Fruit fly (Drosophila melanogaster): ENCODE measurements around the gene Ect3.
"Not testable (repeated sequence)": the region's sequence is repeated elsewhere in the genome, so short reads cannot be mapped to it uniquely, and the experiment has no call there.

The Ect3 gene

DNA sequence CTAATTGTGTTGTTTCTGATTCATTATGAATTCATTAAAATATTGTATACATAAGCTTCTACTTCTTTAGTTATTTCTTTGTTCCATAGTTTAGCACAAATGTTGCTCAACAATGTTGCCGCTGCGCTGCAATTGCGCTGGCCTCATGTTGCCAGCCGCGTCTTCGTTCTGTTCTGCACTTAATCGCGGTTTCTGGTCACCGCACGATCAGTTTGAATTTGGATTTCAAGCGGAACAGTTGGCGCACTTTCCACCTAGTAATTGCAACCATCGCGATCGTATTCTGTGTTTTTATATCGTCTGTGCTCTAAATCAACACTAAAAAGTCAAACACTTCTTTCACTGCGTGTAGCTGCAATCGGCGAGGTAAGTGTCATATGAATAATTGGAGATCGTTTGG is at the start of gene Ect3:
Gene Ect3, plus strand, starts transcription at position 205 of the 400 bp plus-strand sequence.
- no peak for TF ChIP-seq noc (tag; optimal IDR thresholded peaks at IDR 0.05)

DNA sequence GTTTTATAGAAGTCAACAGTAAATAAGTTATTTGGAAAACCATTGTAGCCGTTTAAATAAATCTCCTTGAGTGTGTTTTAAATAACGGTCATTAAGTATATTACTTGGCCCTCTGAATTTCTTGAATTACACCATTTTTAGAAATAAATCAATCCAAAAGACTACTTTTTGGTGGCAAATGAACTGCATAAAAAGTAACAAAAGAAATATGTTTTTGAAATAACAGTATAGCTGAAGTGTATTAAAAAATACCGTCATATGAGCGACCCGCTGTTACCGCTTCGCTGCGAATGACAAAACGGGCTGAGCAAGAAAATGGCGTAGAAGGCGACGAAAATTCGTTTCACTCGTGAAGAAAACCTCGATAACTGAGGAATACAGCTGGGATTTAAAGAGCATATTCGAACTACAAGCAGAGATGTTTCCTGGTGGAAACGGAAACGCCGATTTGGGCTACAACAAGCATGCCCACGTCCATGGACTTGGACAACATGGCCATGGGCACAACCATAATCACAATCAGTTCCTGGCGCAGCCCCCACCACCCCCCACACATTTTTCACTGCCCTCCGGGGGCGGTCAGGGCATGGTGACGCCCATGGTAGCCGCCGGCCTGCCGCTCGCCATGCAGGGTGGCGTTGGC is 49.6 kb upstream of the Ect3 start, which contains the start of gene CG31211:
Gene CG31211, plus strand, starts transcription at position 294 of the 643 bp plus-strand sequence.
- TF ChIP-seq noc (tag; optimal IDR thresholded peaks at IDR 0.05), result no peak

DNA sequence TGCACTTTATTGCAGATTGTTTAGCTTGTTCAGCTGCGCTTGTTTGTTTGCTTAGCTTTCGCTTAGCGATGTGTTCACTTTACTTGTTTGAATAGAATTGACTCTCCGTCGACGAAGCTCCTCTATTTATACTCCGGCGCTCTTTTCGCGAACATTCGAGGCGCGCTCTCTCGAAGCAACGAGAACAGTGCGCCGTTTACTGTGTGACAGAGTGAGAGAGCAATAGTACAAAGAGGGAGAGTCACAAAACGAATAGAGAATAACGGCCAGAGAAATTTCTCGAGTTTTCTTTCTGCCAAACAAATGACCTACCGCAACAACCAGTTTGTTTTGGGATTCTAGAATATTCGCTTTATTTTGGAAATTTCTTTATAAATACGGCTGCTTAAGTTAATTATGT is 42.6 kb upstream of the Ect3 start, which contains the start of gene Hsp70Aa:
Gene Hsp70Aa, minus strand, starts transcription at position 101 of the 400 bp plus-strand sequence.
- TF ChIP-seq noc (tag; optimal IDR thresholded peaks at IDR 0.05), result not testable (repeated sequence)

DNA sequence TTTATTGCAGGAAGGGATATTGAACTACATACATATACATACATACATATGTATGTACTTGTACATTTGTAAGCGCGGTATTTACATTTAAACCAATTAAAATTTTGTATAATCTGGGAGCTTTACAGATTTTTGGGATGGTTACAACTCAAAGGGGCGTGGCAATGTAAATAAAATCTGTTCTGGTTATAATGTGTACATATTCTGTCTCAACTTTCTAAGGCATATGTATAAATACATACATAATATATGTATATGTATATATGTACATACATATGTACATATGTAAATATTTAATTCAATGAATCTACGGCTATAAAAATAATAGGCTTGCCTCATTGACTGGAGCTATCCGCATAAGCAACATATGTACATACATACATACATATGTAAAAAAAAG is 41.7 kb upstream of the Ect3 start:
- TF ChIP-seq noc (tag; optimal IDR thresholded peaks at IDR 0.05), result no peak

DNA sequence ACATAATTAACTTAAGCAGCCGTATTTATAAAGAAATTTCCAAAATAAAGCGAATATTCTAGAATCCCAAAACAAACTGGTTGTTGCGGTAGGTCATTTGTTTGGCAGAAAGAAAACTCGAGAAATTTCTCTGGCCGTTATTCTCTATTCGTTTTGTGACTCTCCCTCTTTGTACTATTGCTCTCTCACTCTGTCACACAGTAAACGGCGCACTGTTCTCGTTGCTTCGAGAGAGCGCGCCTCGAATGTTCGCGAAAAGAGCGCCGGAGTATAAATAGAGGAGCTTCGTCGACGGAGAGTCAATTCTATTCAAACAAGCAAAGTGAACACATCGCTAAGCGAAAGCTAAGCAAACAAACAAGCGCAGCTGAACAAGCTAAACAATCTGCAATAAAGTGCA is 40.8 kb upstream of the Ect3 start, which contains the start of gene Hsp70Ab:
Gene Hsp70Ab, plus strand, starts transcription at position 301 of the 400 bp plus-strand sequence.
- not testable (repeated sequence) for TF ChIP-seq noc (tag; optimal IDR thresholded peaks at IDR 0.05)

DNA sequence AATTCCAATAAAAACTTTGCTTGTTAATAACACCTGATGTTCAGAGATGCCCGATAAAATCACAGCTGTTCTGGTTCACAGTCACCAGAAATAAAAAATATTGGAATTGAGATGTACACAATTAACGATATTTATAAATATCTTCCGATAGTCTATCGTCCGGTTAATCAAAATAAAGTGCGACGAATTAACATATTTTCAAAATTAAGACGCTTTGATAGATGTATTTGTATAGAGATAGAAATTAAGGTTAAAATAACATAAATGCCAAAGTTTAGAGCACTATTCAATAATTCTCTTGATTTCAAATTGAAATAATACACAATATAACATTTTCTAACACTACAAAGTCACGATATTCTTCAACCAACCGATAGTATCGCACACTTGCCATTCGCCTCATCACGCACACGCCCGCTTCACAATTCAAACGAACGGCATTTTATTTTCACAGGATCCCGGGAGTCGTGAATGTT is 36.3 kb upstream of the Ect3 start, which contains the start of the genes CG3281 and aurA:
Gene CG3281, minus strand, starts transcription at position 67 of the 476 bp plus-strand sequence.
Gene aurA, plus strand, starts transcription at position 386 of the 476 bp plus-strand sequence.
- peak; percentile 74 for TF ChIP-seq noc (tag; optimal IDR thresholded peaks at IDR 0.05)

DNA sequence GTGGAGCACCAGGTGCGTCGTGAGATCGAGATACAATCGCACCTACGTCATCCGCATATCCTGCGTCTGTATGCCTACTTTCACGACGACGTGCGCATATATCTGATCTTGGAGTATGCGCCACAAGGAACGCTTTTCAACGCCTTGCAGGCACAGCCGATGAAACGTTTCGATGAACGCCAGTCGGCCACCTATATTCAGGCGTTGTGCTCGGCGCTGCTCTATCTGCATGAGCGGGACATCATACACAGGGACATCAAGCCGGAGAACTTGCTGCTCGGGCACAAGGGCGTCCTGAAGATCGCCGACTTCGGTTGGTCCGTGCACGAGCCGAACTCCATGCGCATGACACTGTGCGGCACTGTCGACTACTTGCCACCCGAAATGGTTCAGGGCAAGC is 35.1 kb upstream of the Ect3 start:
- TF ChIP-seq noc (tag; optimal IDR thresholded peaks at IDR 0.05), result no peak

DNA sequence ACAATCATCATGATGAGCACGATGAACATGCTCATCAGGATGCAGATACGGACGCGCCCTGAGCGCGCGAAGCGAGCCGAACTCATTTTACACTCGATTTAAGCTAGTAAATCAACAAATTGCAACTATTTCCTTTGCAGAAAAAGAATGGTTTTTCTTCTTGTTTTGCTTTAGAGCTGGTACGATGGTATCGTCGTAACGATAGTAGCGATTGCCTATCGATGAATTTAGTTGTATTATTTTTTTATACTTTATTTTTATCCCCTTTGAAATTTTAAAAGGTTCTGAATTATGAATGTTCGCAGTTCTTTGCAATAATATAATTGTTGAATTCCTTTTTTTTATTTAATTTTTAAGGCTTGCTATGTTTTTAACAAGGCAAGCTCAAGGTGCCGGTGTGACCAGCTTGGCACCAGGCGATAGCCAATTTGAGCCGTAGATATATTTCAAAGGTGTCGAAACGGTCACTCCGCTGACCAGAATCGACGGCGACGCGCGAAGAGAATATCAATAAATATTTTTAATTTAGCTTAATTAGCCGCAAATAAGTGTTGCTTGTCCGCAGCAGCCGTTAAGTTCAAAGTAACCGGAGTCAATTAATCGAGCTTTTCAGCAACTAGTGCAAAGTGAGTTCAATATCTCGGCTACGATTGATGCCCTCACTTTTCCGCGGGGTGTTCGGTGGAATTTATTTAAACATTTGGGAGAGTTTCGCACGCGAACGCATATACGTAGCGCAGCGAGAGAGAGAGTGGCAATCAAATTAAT is 31.6 kb upstream of the Ect3 start, which contains the start of the genes CG12213 and GC1:
Gene CG12213, minus strand, starts transcription at position 430 of the 768 bp plus-strand sequence.
Gene GC1, plus strand, starts transcription at position 447 of the 768 bp plus-strand sequence.
- no peak for TF ChIP-seq noc (tag; optimal IDR thresholded peaks at IDR 0.05)

DNA sequence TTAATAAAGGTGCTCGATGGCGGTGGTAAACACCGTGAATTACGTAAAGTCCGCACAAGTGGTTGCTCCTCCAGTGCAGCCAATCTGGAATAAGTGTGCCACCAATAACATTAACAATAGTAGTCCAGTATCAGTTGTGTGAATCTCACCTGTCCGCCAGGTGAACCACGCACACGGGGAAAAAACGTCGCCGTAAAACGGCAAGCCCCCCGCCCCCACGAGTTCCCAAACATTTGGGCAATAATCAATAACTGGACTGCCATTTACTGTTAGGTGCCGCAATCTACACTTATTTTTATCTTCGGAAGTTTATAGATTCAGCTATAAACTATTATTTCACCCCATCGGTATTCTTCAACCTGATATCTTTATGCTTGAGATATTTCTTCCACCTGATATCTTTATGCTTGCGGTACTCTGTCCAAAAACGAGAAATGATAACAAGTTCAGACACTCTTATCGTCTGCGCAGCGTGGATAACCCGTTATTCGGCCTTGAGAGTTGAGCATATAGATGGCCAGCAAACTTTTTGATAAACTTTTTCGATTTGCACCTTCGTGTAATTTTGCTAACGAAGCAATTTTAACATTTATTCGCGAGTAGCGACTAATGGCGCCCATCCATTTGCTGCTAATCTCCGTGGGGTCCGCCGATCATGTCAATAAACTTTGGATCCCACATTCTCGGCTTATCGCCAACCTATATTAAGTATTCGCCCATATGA is 30.9 kb upstream of the Ect3 start:
- TF ChIP-seq noc (tag; optimal IDR thresholded peaks at IDR 0.05), result peak; percentile 15

DNA sequence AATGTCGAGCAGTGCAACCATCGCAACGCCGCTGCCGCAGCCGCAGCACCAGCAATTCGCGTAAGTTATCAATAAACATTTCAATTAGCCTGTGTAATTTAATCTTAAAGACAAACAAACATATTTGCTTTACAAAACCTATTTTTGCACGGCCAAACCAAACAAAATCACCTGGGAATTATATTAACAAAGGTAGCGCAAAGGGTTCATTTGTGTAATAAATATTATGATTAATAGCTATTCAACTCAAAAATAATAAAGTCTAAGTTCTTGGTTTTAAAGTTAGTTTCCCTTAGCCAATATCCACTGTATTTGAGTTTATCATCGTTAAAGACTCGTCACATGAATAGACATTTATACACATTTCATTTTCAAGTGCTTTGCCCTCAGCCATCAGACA is 29.9 kb upstream of the Ect3 start:
- TF ChIP-seq noc (tag; optimal IDR thresholded peaks at IDR 0.05), result peak; percentile 35

DNA sequence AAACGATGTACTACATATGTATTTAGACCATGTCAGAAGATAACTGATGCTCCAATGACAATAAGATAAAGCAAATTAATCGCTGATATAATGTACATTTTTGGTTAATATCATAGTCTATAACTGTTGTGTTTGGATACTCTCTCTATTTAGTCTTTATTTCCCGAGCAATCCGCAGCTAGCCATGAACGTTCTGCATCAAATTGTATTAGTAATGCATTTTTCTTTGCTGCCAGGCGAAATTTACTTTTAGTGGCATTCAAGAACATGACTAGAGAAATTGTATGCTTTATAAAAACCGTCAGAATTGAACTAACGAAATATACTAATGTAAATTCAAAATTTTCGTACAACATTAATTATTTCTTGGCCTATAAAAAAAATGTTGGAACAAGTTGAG is 27.7 kb upstream of the Ect3 start, which contains the start of gene GC2:
Gene GC2, plus strand, starts transcription at position 301 of the 400 bp plus-strand sequence.
- TF ChIP-seq noc (tag; optimal IDR thresholded peaks at IDR 0.05), result no peak

DNA sequence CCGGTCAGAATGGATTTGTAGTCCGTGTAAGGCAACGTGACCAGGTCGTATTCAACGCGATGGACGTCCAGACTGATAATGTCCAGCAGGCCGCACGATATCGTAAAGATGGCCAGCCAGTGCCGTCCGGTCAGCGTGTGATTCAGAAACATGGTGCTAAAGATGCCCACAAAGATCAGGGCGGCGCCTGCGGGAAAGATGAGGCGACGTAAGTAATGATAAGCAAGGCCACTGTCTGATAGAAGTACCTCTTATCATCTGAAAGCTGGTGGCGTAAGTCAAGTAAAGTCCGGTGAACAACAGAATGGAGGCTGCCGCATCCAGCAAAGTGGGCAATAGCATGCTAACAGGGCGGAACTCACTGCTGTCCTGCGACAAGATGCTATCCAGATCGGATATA is 25.3 kb upstream of the Ect3 start:
- TF ChIP-seq noc (tag; optimal IDR thresholded peaks at IDR 0.05), result no peak

DNA sequence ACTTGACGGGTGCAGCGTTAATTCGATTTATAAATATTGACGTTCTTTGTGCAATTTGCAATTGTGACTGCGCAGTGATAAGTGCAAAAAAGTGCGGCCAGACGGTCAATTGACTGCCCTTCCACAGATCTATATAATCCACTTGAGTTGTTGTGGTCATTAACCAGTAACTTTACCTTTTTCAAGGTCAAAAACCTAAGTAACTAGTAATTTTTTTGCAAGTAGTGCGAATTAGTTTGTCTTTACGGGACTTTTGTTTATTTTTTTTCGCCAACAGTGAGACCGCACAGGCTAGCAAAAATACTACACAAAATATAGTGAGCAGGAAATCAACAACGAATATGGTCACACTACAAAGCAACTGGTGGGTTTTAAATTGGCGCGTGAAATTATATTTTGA is 24.4 kb upstream of the Ect3 start, which contains the start of gene Tango9:
Gene Tango9, minus strand, starts transcription at position 280 of the 400 bp plus-strand sequence.
- TF ChIP-seq noc (tag; optimal IDR thresholded peaks at IDR 0.05), result no peak

DNA sequence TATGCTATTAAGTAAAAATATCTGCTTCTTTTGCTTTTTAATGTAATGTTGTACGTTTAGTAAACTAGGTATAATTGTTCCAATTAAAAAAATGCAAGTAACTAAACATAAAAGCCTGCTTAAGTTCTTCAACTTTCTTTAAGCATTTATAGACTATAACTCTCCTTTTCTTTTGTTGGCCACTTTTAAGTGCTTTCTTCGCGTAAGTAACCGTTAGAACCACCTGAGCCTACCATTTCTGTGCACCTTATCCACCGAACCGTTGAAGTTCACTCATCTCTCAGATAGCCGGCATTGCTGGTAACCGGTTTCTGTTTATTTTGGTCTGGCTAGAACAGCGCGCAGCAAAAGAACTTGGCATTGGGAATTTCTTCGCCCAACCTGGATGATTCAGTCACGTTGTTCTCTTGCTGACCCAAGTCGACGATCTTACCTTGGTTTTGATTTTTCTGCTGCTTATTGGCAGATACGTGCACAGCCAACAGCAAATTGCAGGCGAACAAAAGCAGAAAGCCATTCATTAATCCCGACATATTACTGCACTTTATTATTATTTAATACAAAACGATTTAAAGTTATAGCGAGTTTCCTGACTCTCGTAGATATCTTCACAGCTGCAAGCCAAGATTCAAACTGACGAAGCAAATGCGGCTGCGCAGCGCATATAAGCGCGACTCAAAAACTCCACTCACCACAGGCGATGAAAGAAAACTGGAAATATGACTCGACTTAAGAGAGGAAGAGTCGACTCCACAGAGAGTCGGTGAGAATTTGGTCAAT is 22.3 kb upstream of the Ect3 start, which contains the start of gene CG10005:
Gene CG10005, minus strand, starts transcription at position 642 of the 780 bp plus-strand sequence.
- no peak for TF ChIP-seq noc (tag; optimal IDR thresholded peaks at IDR 0.05)

DNA sequence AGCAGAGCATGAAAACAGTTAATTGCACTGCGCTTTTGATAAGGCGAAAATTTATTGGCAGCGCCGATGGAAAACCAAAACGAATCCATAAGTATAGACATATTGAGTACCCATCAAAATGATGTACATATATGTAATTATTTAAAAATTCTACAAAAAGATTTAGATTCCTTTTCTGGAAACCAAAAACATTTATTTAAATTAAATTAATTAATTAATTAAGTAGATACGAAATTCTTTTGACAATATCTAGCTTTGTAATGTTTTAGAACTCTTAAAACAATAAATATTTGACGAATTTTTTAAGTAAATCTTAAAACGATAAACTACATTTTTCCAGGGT is 21.8 kb upstream of the Ect3 start:
- no peak for TF ChIP-seq noc (tag; optimal IDR thresholded peaks at IDR 0.05)
